Fruit fly (Drosophila melanogaster) whole organism, embryonic: ENCODE data around the gene mthl11.

Source experiments
- CG10462 ChIP-seq: fragments of 200-800 bp; sonication (Bioruptor generic); optimal IDR thresholded peaks from 2 replicates; lab custom pipeline; 2016; ENCODE audit warnings: missing biosample characterization, missing genetic modification characterization
- CG33557 ChIP-seq: fragments of 200-800 bp; sonication (Bioruptor generic); optimal IDR thresholded peaks from 2 replicates; lab custom pipeline; 2019; ENCODE audit warnings: missing biosample characterization, mild to moderate bottlenecking, missing genetic modification characterization, moderate library complexity
- CG4282 ChIP-seq: fragments of 200-800 bp; sonication (Bioruptor generic); optimal IDR thresholded peaks from 2 replicates; lab custom pipeline; 2016; ENCODE audit warnings: missing biosample characterization, missing genetic modification characterization
- ato ChIP-seq: fragments of 200-800 bp; sonication (Bioruptor generic); IDR thresholded peaks from 2 replicates; pipeline ENCODE4 v1.3.6; 2022; ENCODE audit warnings: missing biosample characterization, missing genetic modification characterization; ENCODE audit not compliant: partially characterized antibody
- cg ChIP-seq: fragments of 200-800 bp; sonication (Bioruptor generic); optimal IDR thresholded peaks from 3 replicates; lab custom pipeline; 2019; ENCODE audit warnings: missing biosample characterization, mild to moderate bottlenecking, missing genetic modification characterization, moderate library complexity

DNA sequence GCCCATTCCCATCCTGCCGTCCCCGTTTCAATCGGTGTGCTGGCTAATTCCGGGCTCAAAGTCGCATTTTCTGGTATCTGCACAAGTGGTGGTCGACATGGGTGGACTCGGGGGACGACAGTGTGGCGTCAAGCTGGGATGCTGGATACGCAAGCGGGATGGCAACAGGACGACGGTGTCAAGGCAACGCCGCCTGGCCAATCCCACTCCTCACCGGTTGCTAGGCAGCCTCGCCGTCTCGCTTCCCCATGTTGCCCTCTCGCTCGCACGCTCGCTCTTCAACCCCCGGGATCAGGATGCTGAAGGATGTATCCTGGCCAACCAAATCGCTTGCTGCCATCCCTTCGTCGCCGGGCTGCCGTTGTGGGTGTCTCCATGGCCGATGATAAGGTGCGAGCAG is 32.6 kb upstream of the mthl11 start:
- no peak for TF ChIP-seq CG10462 (GFP tag; lab: Kevin White, UChicago)
- no peak for TF ChIP-seq CG4282 (GFP tag; lab: Kevin White, UChicago)
- no peak for TF ChIP-seq cg (GFP tag; lab: Kevin White, UChicago)
- TF ChIP-seq ato (GFP tag; lab: Robert Waterston, UW): no peak
- no peak for TF ChIP-seq CG33557 (GFP tag; lab: Kevin White, UChicago)
